Worm (Caenorhabditis elegans) whole organism, L2 larva: ENCODE measurements around the gene ubxn-4.

Experiments used
- elt-3 ChIP-seq: sonication (generic microtip); optimal IDR thresholded peaks from 2 replicates; lab custom pipeline; 2017; ENCODE audit warnings: missing biosample characterization, missing genetic modification characterization
- fos-1 ChIP-seq: fragments of 150-350 bp; optimal IDR thresholded peaks from 2 replicates; lab custom pipeline; 2014; ENCODE audit warnings: missing biosample characterization, missing genetic modification characterization
- lsy-2 ChIP-seq, 2 experiments: fragments of 150-350 bp in 1 of 2; sonication (generic microtip) in 1 of 2; optimal IDR thresholded peaks; 2 replicates each; lab custom pipeline; 2014 to 2017; ENCODE audit warnings: missing biosample characterization in 2 of 2, missing genetic modification characterization in 2 of 2
- nhr-11 ChIP-seq: fragments of 150-350 bp; optimal IDR thresholded peaks from 2 replicates; lab custom pipeline; 2014; ENCODE audit warnings: missing biosample characterization, missing genetic modification characterization
- nhr-12 ChIP-seq: fragments of 150-350 bp; optimal IDR thresholded peaks from 2 replicates; lab custom pipeline; 2014; ENCODE audit warnings: missing biosample characterization, missing genetic modification characterization
- nhr-25 ChIP-seq: fragments of 150-350 bp; sonication (generic microtip); optimal IDR thresholded peaks from 3 replicates; lab custom pipeline; 2014; ENCODE audit warnings: missing biosample characterization, missing genetic modification characterization
- zag-1 ChIP-seq: fragments of 150-350 bp; optimal IDR thresholded peaks from 2 replicates; lab custom pipeline; 2014; ENCODE audit warnings: missing biosample characterization, missing genetic modification characterization

ce11 chrIII:8446534-8446933, 41.2 kb upstream of the ubxn-4 start, which contains the start of gene hsp-110:
- TF ChIP-seq nhr-25 (tag; lab: Kevin White, UChicago) (no peak), fos-1 (tag; lab: Kevin White, UChicago) (no peak), nhr-11 (tag; lab: Kevin White, UChicago) (no peak), zag-1 (no peak), elt-3 (tag; lab: Kevin White, UChicago) (no peak), nhr-12 (tag; lab: Kevin White, UChicago) (no peak), lsy-2 (tag; optimal IDR thresholded peaks at IDR 0.05; lab: Kevin White, UChicago) (no peak)
